Worm (Caenorhabditis elegans): ENCODE data around the gene mlt-11.

DNA sequence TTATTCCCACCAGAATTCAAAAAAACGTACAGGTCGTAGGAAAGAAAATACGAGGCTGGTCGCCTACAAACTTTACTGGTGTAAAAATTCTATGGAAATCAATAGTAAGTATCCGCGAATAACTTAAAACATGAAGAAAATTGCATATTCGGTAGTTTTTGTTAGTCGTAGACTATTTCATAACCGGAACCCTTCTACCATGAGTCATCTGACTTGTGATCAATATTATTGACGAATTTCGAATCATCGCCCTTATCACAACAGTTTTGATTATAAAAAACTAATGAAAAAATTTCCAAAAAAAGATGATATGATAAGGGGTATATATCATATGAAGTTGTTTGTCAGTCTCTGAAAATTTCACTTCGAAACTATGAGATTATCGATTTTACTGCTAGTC lies 7.0 kb upstream of the mlt-11 start, which contains the start of gene W01F3.2:
- TF ChIP-seq dpl-1 (GFP tag; optimal IDR thresholded peaks at IDR 0.05) (no peak), tlf-1 (GFP tag; optimal IDR thresholded peaks at IDR 0.05) (no peak), ztf-18 (tag; optimal IDR thresholded peaks at IDR 0.05) (no peak), lsl-1 (GFP tag; optimal IDR thresholded peaks at IDR 0.05) (no peak), athp-1 (tag; optimal IDR thresholded peaks at IDR 0.05) (no peak), nfya-1 (tag; optimal IDR thresholded peaks at IDR 0.05; ENCODE audit: borderline replicate concordance, insufficient read depth) (no peak), tbx-9 (tag; optimal IDR thresholded peaks at IDR 0.05; ENCODE audit: borderline replicate concordance) (no peak), snpc-4 (GFP tag; optimal IDR thresholded peaks at IDR 0.05) (no peak), snpc-4 (tag; optimal IDR thresholded peaks at IDR 0.05) (no peak)

Measured in whole organism, young adult.